Worm (Caenorhabditis elegans): ENCODE results near the gene rpl-21.

Gene rpl-21

ce11 chrIII:8121132-8121531, 8.9 kb downstream of the rpl-21 start, which contains the start of gene gei-8:
Gene gei-8 (minus strand): TSS chrIII:8121232.
- TF ChIP-seq lsl-1 (GFP tag; optimal IDR thresholded peaks at IDR 0.05) = no peak
- no peak for TF ChIP-seq mel-28 (tag; optimal IDR thresholded peaks at IDR 0.05; ENCODE audit: borderline replicate concordance)
- TF ChIP-seq ama-1 (optimal IDR thresholded peaks at IDR 0.05) = no peak
- TF ChIP-seq ama-1 (GFP tag; optimal IDR thresholded peaks at IDR 0.05) = no peak
- no peak for TF ChIP-seq F22D6.2 (tag; optimal IDR thresholded peaks at IDR 0.05)
- no peak for TF ChIP-seq pha-4 (tag; optimal IDR thresholded peaks at IDR 0.05)
- TF ChIP-seq lsy-27 (tag; optimal IDR thresholded peaks at IDR 0.05; ENCODE audit: borderline replicate concordance, insufficient read depth) = no peak
- no peak for TF ChIP-seq ceh-79 (tag; optimal IDR thresholded peaks at IDR 0.05)
- no peak for TF ChIP-seq D2030.7 (GFP tag; IDR thresholded peaks at IDR 0.05)
- no peak for TF ChIP-seq hmg-1.2 (GFP tag; IDR thresholded peaks at IDR 0.05)
- TF ChIP-seq dpl-1 (GFP tag; optimal IDR thresholded peaks at IDR 0.05) = no peak
- no peak for TF ChIP-seq bed-2 (GFP tag; IDR thresholded peaks at IDR 0.05)
- no peak for TF ChIP-seq T26A5.8 (tag; optimal IDR thresholded peaks at IDR 0.05)
- no peak for TF ChIP-seq dox-1 (GFP tag; IDR thresholded peaks at IDR 0.05)

- peak; percentile 54 for TF ChIP-seq egrh-3 (GFP tag; IDR thresholded peaks at IDR 0.05)
- no peak for TF ChIP-seq D2030.7 (GFP tag; IDR thresholded peaks at IDR 0.05)
- no peak for TF ChIP-seq hmg-20 (GFP tag; IDR thresholded peaks at IDR 0.05)
- no peak for TF ChIP-seq lsy-27 (tag; optimal IDR thresholded peaks at IDR 0.05; ENCODE audit: borderline replicate concordance, insufficient read depth)
- no peak for TF ChIP-seq chd-7 (tag; optimal IDR thresholded peaks at IDR 0.05)
- TF ChIP-seq B0336.3 (GFP tag; IDR thresholded peaks at IDR 0.05) = no peak
- peak; percentile 85 for TF ChIP-seq zfh-2 (GFP tag; conservative IDR thresholded peaks at IDR 0.05)
These were observed 12.9 kb downstream of the rpl-21 start for ce11 chrIII:8117155-8117554.

ce11 chrIII:8115877-8116276, 14.2 kb downstream of the rpl-21 start:
- peak; percentile 59 for TF ChIP-seq zfh-2 (GFP tag; conservative IDR thresholded peaks at IDR 0.05)
- TF ChIP-seq ama-1 (optimal IDR thresholded peaks at IDR 0.05) = no peak
- TF ChIP-seq ama-1 (GFP tag; optimal IDR thresholded peaks at IDR 0.05) = no peak

DNA sequence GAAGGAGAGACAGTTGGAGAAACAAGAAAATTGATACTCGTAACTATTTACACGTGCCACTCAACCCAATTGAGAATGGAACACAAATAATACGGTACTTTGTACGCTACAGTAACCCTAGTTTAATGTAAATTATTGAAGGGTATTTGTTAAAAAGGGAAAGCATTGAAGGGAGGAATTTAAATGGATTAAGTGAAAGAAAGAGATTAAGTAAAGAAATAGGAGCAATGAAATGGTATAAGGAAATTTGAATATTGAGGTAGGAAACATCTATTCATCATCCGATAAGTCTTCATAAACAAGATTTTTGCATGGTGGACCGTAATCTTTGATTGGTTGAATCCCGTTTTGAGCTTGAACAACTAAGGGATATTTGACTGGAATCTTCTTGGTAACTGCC, 18.7 kb downstream of the rpl-21 start:
- no peak for TF ChIP-seq rcor-1 (GFP tag; IDR thresholded peaks at IDR 0.05)
- no peak for TF ChIP-seq madf-3 (GFP tag; IDR thresholded peaks at IDR 0.05)
- no peak for TF ChIP-seq ztf-25 (GFP tag; IDR thresholded peaks at IDR 0.05)
- no peak for TF ChIP-seq F57C9.4 (tag; optimal IDR thresholded peaks at IDR 0.05)
- TF ChIP-seq lir-1 (GFP tag; conservative IDR thresholded peaks at IDR 0.05) = no peak
- TF ChIP-seq ztf-28 (GFP tag; IDR thresholded peaks at IDR 0.05) = no peak
- TF ChIP-seq efl-1 (GFP tag; optimal IDR thresholded peaks at IDR 0.05) = no peak
- no peak for TF ChIP-seq Y95B8A.8 (GFP tag; IDR thresholded peaks at IDR 0.05)
- no peak for TF ChIP-seq dpff-1 (tag; optimal IDR thresholded peaks at IDR 0.05)
- no peak for TF ChIP-seq ztf-6 (GFP tag; IDR thresholded peaks at IDR 0.05)
- no peak for TF ChIP-seq repo-1 (tag; optimal IDR thresholded peaks at IDR 0.05)
- TF ChIP-seq nhr-27 (tag; optimal IDR thresholded peaks at IDR 0.05) = no peak
- TF ChIP-seq ZK185.1 (tag; optimal IDR thresholded peaks at IDR 0.05; ENCODE audit: poor library complexity, severe bottlenecking) = no peak
- TF ChIP-seq zfh-2 (GFP tag; conservative IDR thresholded peaks at IDR 0.05) = no peak
- no peak for TF ChIP-seq F23B12.7 (tag; optimal IDR thresholded peaks at IDR 0.05; ENCODE audit: insufficient read depth)
- no peak for TF ChIP-seq bed-2 (GFP tag; IDR thresholded peaks at IDR 0.05)
- TF ChIP-seq mxl-1 (tag; optimal IDR thresholded peaks at IDR 0.05) = no peak
- no peak for TF ChIP-seq ztf-22 (GFP tag; optimal IDR thresholded peaks at IDR 0.05)
- no peak for TF ChIP-seq xnd-1 (tag; optimal IDR thresholded peaks at IDR 0.05)

All from whole organism, young adult.